Fruit fly (Drosophila melanogaster) whole organism, embryonic: Measurements from ENCODE around the gene Ugt37A3.

Source experiments
- Atf-2 ChIP-seq: fragments of 200-800 bp; sonication (Bioruptor generic); optimal IDR thresholded peaks from 2 replicates; lab custom pipeline; 2016; ENCODE audit warnings: missing biosample characterization, missing genetic modification characterization
- CG12104 ChIP-seq: fragments of 200-800 bp; sonication (Bioruptor generic); optimal IDR thresholded peaks from 3 replicates; lab custom pipeline; 2016; ENCODE audit warnings: missing biosample characterization, missing genetic modification characterization
- CG13894 ChIP-seq: fragments of 200-800 bp; sonication (Bioruptor generic); optimal IDR thresholded peaks from 3 replicates; lab custom pipeline; 2018; ENCODE audit warnings: missing biosample characterization, mild to moderate bottlenecking, missing genetic modification characterization, moderate library complexity
- CG14014 ChIP-seq: fragments of 200-800 bp; sonication (Bioruptor generic); IDR thresholded peaks from 2 replicates; pipeline ENCODE4 v1.3.6; 2022; ENCODE audit warnings: missing biosample characterization, missing genetic modification characterization
- CG14050 ChIP-seq: fragments of 200-800 bp; sonication (Bioruptor generic); IDR thresholded peaks from 3 replicates; pipeline ENCODE4 v1.3.6; 2022; ENCODE audit warnings: missing biosample characterization, missing genetic modification characterization
- CG14667 ChIP-seq: fragments of 200-800 bp; sonication (Bioruptor generic); IDR thresholded peaks from 2 replicates; pipeline ENCODE4 v1.3.6; 2022; ENCODE audit warnings: missing biosample characterization, missing genetic modification characterization
- CG1647 ChIP-seq: fragments of 200-800 bp; sonication (Bioruptor generic); optimal IDR thresholded peaks from 3 replicates; lab custom pipeline; 2016; ENCODE audit warnings: missing biosample characterization, missing genetic modification characterization
- CG16779 ChIP-seq: fragments of 200-800 bp; sonication (Bioruptor generic); IDR thresholded peaks from 2 replicates; pipeline ENCODE4 v1.3.6; 2022; ENCODE audit warnings: missing biosample characterization, missing genetic modification characterization
- CG16863 ChIP-seq: fragments of 200-800 bp; sonication (Bioruptor generic); optimal IDR thresholded peaks from 3 replicates; lab custom pipeline; 2016; ENCODE audit warnings: missing biosample characterization, missing genetic modification characterization
- CG17186 ChIP-seq: fragments of 200-800 bp; sonication (Bioruptor generic); optimal IDR thresholded peaks from 3 replicates; lab custom pipeline; 2017; ENCODE audit warnings: missing biosample characterization, missing genetic modification reagents, missing genetic modification characterization
- CG17328 ChIP-seq: fragments of 200-800 bp; sonication (Bioruptor generic); IDR thresholded peaks from 2 replicates; pipeline ENCODE4 v1.3.6; 2022; ENCODE audit warnings: missing biosample characterization, missing genetic modification characterization
- CG18011 ChIP-seq: fragments of 200-800 bp; sonication (Bioruptor generic); optimal IDR thresholded peaks from 2 replicates; lab custom pipeline; 2017; ENCODE audit warnings: missing biosample characterization, missing genetic modification characterization, mild to moderate bottlenecking, moderate library complexity, missing genotype
- CG18262 ChIP-seq: fragments of 200-800 bp; optimal IDR thresholded peaks from 3 replicates; lab custom pipeline; 2019; ENCODE audit warnings: missing biosample characterization, mild to moderate bottlenecking, missing genetic modification characterization, moderate library complexity
- CG3065 ChIP-seq: fragments of 200-800 bp; sonication (Bioruptor generic); optimal IDR thresholded peaks from 2 replicates; lab custom pipeline; 2016; ENCODE audit warnings: missing biosample characterization, missing genetic modification characterization
- CG34376 ChIP-seq: fragments of 200-800 bp; sonication (Bioruptor generic); optimal IDR thresholded peaks from 2 replicates; lab custom pipeline; 2018; ENCODE audit warnings: missing biosample characterization, mild to moderate bottlenecking, missing genetic modification characterization
- CG3838 ChIP-seq: fragments of 200-800 bp; sonication (Bioruptor generic); optimal IDR thresholded peaks from 3 replicates; lab custom pipeline; 2016; ENCODE audit warnings: missing biosample characterization, missing genetic modification characterization
- CG4424 ChIP-seq: fragments of 200-800 bp; sonication (Bioruptor generic); optimal IDR thresholded peaks from 3 replicates; lab custom pipeline; 2016; ENCODE audit warnings: missing biosample characterization, missing genetic modification characterization
- CG6254 ChIP-seq: fragments of 200-800 bp; sonication (Bioruptor generic); optimal IDR thresholded peaks from 3 replicates; lab custom pipeline; 2017; ENCODE audit warnings: mild to moderate bottlenecking, missing biosample characterization, missing genetic modification reagents, missing genetic modification characterization
- CG6272 ChIP-seq: fragments of 200-800 bp; sonication (Bioruptor generic); IDR thresholded peaks from 2 replicates; pipeline ENCODE4 v1.3.6; 2022; ENCODE audit warnings: missing biosample characterization, missing genetic modification characterization
- CG7963 ChIP-seq: fragments of 200-800 bp; sonication (Bioruptor generic); IDR thresholded peaks from 3 replicates; pipeline ENCODE4 v1.3.6; 2022; ENCODE audit warnings: missing biosample characterization, missing genetic modification characterization; ENCODE audit not compliant: partially characterized antibody
- CG8281 ChIP-seq: fragments of 200-800 bp; sonication (Bioruptor generic); optimal IDR thresholded peaks from 2 replicates; lab custom pipeline; 2018; ENCODE audit warnings: missing biosample characterization, mild to moderate bottlenecking, missing genetic modification characterization, moderate library complexity
- Fer1 ChIP-seq: fragments of 200-800 bp; sonication (Bioruptor generic); optimal IDR thresholded peaks from 2 replicates; lab custom pipeline; 2017; ENCODE audit warnings: missing biosample characterization, mild to moderate bottlenecking, missing genetic modification characterization
- Fer3 ChIP-seq: fragments of 200-800 bp; sonication (Bioruptor generic); optimal IDR thresholded peaks from 2 replicates; lab custom pipeline; 2018; ENCODE audit warnings: missing biosample characterization, mild to moderate bottlenecking, missing genetic modification characterization, moderate library complexity
- Gug ChIP-seq: fragments of 200-800 bp; sonication (Bioruptor generic); IDR thresholded peaks from 4 replicates; pipeline ENCODE4 v1.3.6; 2022; ENCODE audit warnings: missing biosample characterization, missing genetic modification characterization
- HHEX ChIP-seq: fragments of 200-800 bp; sonication (Bioruptor generic); optimal IDR thresholded peaks from 3 replicates; lab custom pipeline; 2017; ENCODE audit warnings: missing biosample characterization, mild to moderate bottlenecking, missing genetic modification characterization, missing genetic modification reagents
- HmgZ ChIP-seq: fragments of 200-800 bp; sonication (Bioruptor generic); optimal IDR thresholded peaks from 2 replicates; lab custom pipeline; 2018; ENCODE audit warnings: missing biosample characterization, mild to moderate bottlenecking, missing genetic modification characterization
- Lhr ChIP-seq: fragments of 200-800 bp; sonication (Bioruptor generic); optimal IDR thresholded peaks from 3 replicates; lab custom pipeline; 2017; ENCODE audit warnings: mild to moderate bottlenecking, missing biosample characterization, missing genetic modification reagents, missing genetic modification characterization
- Meics ChIP-seq: fragments of 200-800 bp; sonication (Bioruptor generic); optimal IDR thresholded peaks from 2 replicates; lab custom pipeline; 2017; ENCODE audit warnings: missing biosample characterization, mild to moderate bottlenecking, missing genetic modification characterization
- Pdp1 ChIP-seq, 2 experiments: fragments of 200-800 bp; sonication (Bioruptor generic); optimal IDR thresholded peaks; 3 replicates each; lab custom pipeline; 2016; ENCODE audit warnings: missing biosample characterization in 2 of 2, missing genetic modification characterization in 2 of 2, mild to moderate bottlenecking in 1 of 2, moderate library complexity in 1 of 2
- Ptx1 ChIP-seq: fragments of 200-800 bp; sonication (Bioruptor generic); IDR thresholded peaks from 2 replicates; pipeline ENCODE4 v1.3.6; 2022; ENCODE audit warnings: missing biosample characterization, missing genetic modification characterization
- ab ChIP-seq: fragments of 200-800 bp; sonication (Bioruptor generic); optimal IDR thresholded peaks from 2 replicates; lab custom pipeline; 2016; ENCODE audit warnings: missing biosample characterization, missing genetic modification characterization
- bab2 ChIP-seq: fragments of 200-800 bp; sonication (Bioruptor generic); optimal IDR thresholded peaks from 2 replicates; lab custom pipeline; 2016; ENCODE audit warnings: missing biosample characterization, missing genetic modification characterization
- bbx ChIP-seq: fragments of 200-800 bp; sonication (Bioruptor generic); IDR thresholded peaks from 2 replicates; pipeline ENCODE4 v1.3.6; 2022; ENCODE audit warnings: missing biosample characterization, missing genetic modification characterization; ENCODE audit not compliant: partially characterized antibody
- caup ChIP-seq: fragments of 200-800 bp; sonication (Bioruptor generic); optimal IDR thresholded peaks from 3 replicates; lab custom pipeline; 2017; ENCODE audit warnings: missing biosample characterization, mild to moderate bottlenecking, missing genetic modification characterization, moderate library complexity; ENCODE audit not compliant: severe bottlenecking
- ci ChIP-seq: fragments of 200-800 bp; sonication (Bioruptor generic); IDR thresholded peaks from 3 replicates; pipeline ENCODE4 v1.3.6; 2022; ENCODE audit warnings: missing biosample characterization, missing genetic modification characterization
- dysf ChIP-seq: fragments of 200-800 bp; sonication (Bioruptor generic); IDR thresholded peaks from 3 replicates; pipeline ENCODE4 v1.3.6; 2022; ENCODE audit warnings: missing biosample characterization, missing genetic modification characterization
- grn ChIP-seq: fragments of 200-800 bp; sonication (Bioruptor generic); optimal IDR thresholded peaks from 3 replicates; lab custom pipeline; 2017; ENCODE audit warnings: missing biosample characterization, missing genetic modification characterization
- her ChIP-seq: fragments of 200-800 bp; sonication (Bioruptor generic); optimal IDR thresholded peaks from 2 replicates; lab custom pipeline; 2016; ENCODE audit warnings: missing biosample characterization, missing genetic modification characterization
- lola ChIP-seq, 3 experiments: fragments of >200 bp in 2 of 3; fragments of 200-800 bp in 1 of 3; sonication (Bioruptor generic) in 1 of 3; optimal IDR thresholded peaks; 2 replicates each; lab custom pipeline; 2017 to 2019; ENCODE audit warnings: missing biosample characterization in 3 of 3, missing genetic modification characterization in 3 of 3, mild to moderate bottlenecking in 1 of 3, moderate library complexity in 1 of 3
- pnt ChIP-seq: fragments of 200-800 bp; sonication (Bioruptor generic); optimal IDR thresholded peaks from 3 replicates; lab custom pipeline; 2016; ENCODE audit warnings: missing biosample characterization, missing genetic modification characterization
- ro ChIP-seq: fragments of 200-800 bp; sonication (Bioruptor generic); IDR thresholded peaks from 2 replicates; pipeline ENCODE4 v1.3.6; 2022; ENCODE audit warnings: missing biosample characterization, missing genetic modification characterization
- sd ChIP-seq: fragments of 200-800 bp; sonication (Bioruptor generic); optimal IDR thresholded peaks from 3 replicates; lab custom pipeline; 2018; ENCODE audit warnings: missing biosample characterization, mild to moderate bottlenecking, missing genetic modification characterization, moderate library complexity
- sens ChIP-seq: fragments of 200-800 bp; sonication (Bioruptor generic); peaks from one replicate; lab custom pipeline; 2016; ENCODE audit warnings: missing biosample characterization, missing genetic modification characterization
- sens-2 ChIP-seq: fragments of 200-800 bp; sonication (Bioruptor generic); IDR thresholded peaks from 2 replicates; pipeline ENCODE4 v1.3.6; 2022; ENCODE audit warnings: missing biosample characterization, missing genetic modification characterization
- sqz ChIP-seq: fragments of 200-800 bp; sonication (Bioruptor generic); optimal IDR thresholded peaks from 3 replicates; lab custom pipeline; 2018; ENCODE audit warnings: missing biosample characterization, mild to moderate bottlenecking, missing genetic modification characterization
- sug ChIP-seq: fragments of 200-800 bp; optimal IDR thresholded peaks from 2 replicates; lab custom pipeline; 2019; ENCODE audit warnings: missing biosample characterization, mild to moderate bottlenecking, missing genetic modification characterization, moderate library complexity
- tio ChIP-seq: fragments of 200-800 bp; sonication (Bioruptor generic); optimal IDR thresholded peaks from 2 replicates; lab custom pipeline; 2017; ENCODE audit warnings: missing biosample characterization, missing genetic modification characterization, inconsistent platforms
- ttk ChIP-seq: fragments of 200-800 bp; sonication (Bioruptor generic); IDR thresholded peaks from 2 replicates; pipeline ENCODE4 v2.1.2; 2022; ENCODE audit warnings: missing biosample characterization, missing genetic modification characterization
- unc-4 ChIP-seq: fragments of 200-800 bp; sonication (Bioruptor generic); IDR thresholded peaks from 2 replicates; pipeline ENCODE4 v1.3.6; 2022; ENCODE audit warnings: missing biosample characterization, missing genetic modification characterization; ENCODE audit not compliant: partially characterized antibody
- vvl ChIP-seq: fragments of 200-800 bp; sonication (Bioruptor generic); IDR thresholded peaks from 2 replicates; pipeline ENCODE4 v1.3.6; 2022; ENCODE audit warnings: missing biosample characterization, missing genetic modification characterization
- zfh2 ChIP-seq: fragments of 200-800 bp; sonication (Bioruptor generic); optimal IDR thresholded peaks from 2 replicates; lab custom pipeline; 2016; ENCODE audit warnings: missing biosample characterization, missing genetic modification characterization

The Ugt37A3 gene

DNA sequence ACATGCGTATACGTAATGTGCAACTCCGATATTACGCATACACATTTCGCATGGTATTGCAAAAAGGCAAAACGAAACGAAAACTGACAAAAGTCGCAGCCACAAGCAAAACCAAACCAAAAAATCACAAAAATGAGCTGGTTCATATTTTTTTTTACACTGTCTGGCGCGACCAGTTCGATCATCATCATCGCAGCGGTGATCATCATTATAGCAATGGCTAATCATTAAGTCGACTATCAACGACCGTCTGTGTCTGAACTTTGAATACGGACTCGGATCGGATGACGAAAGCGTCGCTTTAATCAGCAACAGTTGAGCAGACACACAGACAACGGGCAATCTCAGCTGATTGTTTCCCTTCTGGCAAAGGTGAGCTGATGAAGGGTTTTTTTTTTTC is 26.6 kb downstream of the Ugt37A3 start (continued):
- TF ChIP-seq lola (GFP tag; optimal IDR thresholded peaks at IDR 0.05; lab: Kevin White, UChicago): no peak
- no peak for TF ChIP-seq HHEX (GFP tag; lab: Kevin White, UChicago)
- TF ChIP-seq CG7963 (GFP tag; lab: Robert Waterston, UW): no peak
- peak; percentile 22 for TF ChIP-seq CG13894 (tag; lab: Kevin White, UChicago)
- TF ChIP-seq zfh2 (GFP tag; lab: Kevin White, UChicago): no peak
- TF ChIP-seq ab (GFP tag; lab: Kevin White, UChicago): no peak
- no peak for TF ChIP-seq CG12104 (GFP tag; lab: Kevin White, UChicago)
- TF ChIP-seq CG14667 (GFP tag; lab: Robert Waterston, UW): no peak
- peak; percentile 33 for TF ChIP-seq sqz
- TF ChIP-seq bbx (GFP tag; lab: Robert Waterston, UW): no peak
- TF ChIP-seq CG6272: no peak
- no peak for TF ChIP-seq HmgZ (tag; lab: Kevin White, UChicago)

DNA sequence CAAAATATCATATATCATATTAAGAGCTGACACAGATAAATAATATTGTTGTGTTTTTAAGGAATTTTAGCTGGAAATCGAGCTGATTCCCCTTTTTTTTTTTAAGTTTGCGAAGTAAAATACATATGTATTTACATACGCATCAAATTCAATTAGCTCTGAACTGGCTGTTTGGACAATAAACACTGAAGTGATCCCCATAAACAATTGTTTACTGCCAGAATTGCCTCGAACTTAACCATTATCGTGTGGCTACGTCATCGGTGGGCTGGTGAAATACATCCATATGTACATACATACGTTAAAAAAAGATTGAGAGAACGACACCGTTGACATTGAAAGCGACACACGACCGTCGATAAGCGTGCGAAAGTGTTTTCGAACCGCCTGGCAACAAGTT is 27.2 kb downstream of the Ugt37A3 start:
- TF ChIP-seq Gug (no peak), CG3065 (no peak), sens (GFP tag; lab: Kevin White, UChicago) (peak; percentile 47), CG18262 (tag; lab: Kevin White, UChicago) (no peak), CG3838 (peak; percentile 8), CG34376 (GFP tag; lab: Kevin White, UChicago) (peak; percentile 70), ci (GFP tag; lab: Robert Waterston, UW) (no peak), ro (GFP tag; lab: Robert Waterston, UW) (no peak), CG16863 (GFP tag; lab: Kevin White, UChicago) (no peak), CG1647 (GFP tag; lab: Kevin White, UChicago) (no peak), Lhr (GFP tag; lab: Kevin White, UChicago) (no peak), ttk (GFP tag; lab: Robert Waterston, UW) (no peak), sens-2 (GFP tag; lab: Robert Waterston, UW) (no peak), vvl (GFP tag; lab: Robert Waterston, UW) (no peak), CG18011 (GFP tag; lab: Kevin White, UChicago) (no peak), unc-4 (no peak), Meics (GFP tag; lab: Kevin White, UChicago) (peak; percentile 7), CG8281 (tag; lab: Kevin White, UChicago) (peak; percentile 25), CG14014 (GFP tag; lab: Robert Waterston, UW) (no peak), CG4424 (GFP tag; lab: Kevin White, UChicago) (no peak), CG6254 (GFP tag; lab: Kevin White, UChicago) (no peak), sd (tag; lab: Kevin White, UChicago) (peak; percentile 22), pnt (GFP tag; lab: Kevin White, UChicago) (no peak), grn (GFP tag; lab: Kevin White, UChicago) (no peak), CG13894 (tag; lab: Kevin White, UChicago) (peak; percentile 19), CG16779 (no peak), Fer3 (tag; lab: Kevin White, UChicago) (peak; percentile 40), dysf (GFP tag; lab: Robert Waterston, UW) (no peak), CG14050 (no peak), sug (peak; percentile 43), CG17186 (GFP tag; lab: Kevin White, UChicago) (no peak), CG17328 (no peak), Fer1 (GFP tag; lab: Kevin White, UChicago) (peak; percentile 25), Atf-2 (GFP tag; lab: Kevin White, UChicago) (no peak), caup (GFP tag; lab: Kevin White, UChicago) (peak; percentile 35), Ptx1 (no peak), tio (GFP tag; lab: Kevin White, UChicago) (no peak), Pdp1 (GFP tag; optimal IDR thresholded peaks at IDR 0.05; lab: Kevin White, UChicago) (no peak), bab2 (GFP tag; lab: Kevin White, UChicago) (no peak), her (GFP tag; lab: Kevin White, UChicago) (no peak)
